Fruit fly (Drosophila melanogaster) whole organism, wandering third instar larva: ENCODE measurements around the gene CG11899.

Experiments used
- CrebA ChIP-seq: fragments of 200-800 bp; sonication (Bioruptor generic); optimal IDR thresholded peaks from 2 replicates; lab custom pipeline; 2016; ENCODE audit warnings: missing biosample characterization, mild to moderate bottlenecking, missing genetic modification characterization, borderline replicate concordance
- Hr78 ChIP-seq: fragments of >200 bp; optimal IDR thresholded peaks from 2 replicates; lab custom pipeline; 2017; ENCODE audit warnings: missing biosample characterization, missing genetic modification characterization
- lola ChIP-seq: fragments of >200 bp; optimal IDR thresholded peaks from 2 replicates; lab custom pipeline; 2017; ENCODE audit warnings: missing biosample characterization, missing genetic modification characterization
- pan ChIP-seq: fragments of >200 bp; optimal IDR thresholded peaks from 2 replicates; lab custom pipeline; 2017

- TF ChIP-seq pan (lab: Kevin White, UChicago) = no peak
- no peak for TF ChIP-seq lola (GFP tag; lab: Kevin White, UChicago)
- TF ChIP-seq Hr78 = no peak
- no peak for TF ChIP-seq CrebA
These were observed 2.2 kb downstream of the CG11899 start, which contains the start of gene Mesh1 for dm6 chr3R:29202418-29202817.
